Worm (Caenorhabditis elegans) whole organism, midembryonic: ENCODE measurements around the gene nspa-9.

ENCODE experiments used
- T22C8.4 ChIP-seq: fragments of 200-800 bp; sonication (Bioruptor generic); IDR thresholded peaks from 2 replicates; pipeline ENCODE4 v1.3.6; 2022; ENCODE audit warnings: missing genetic modification characterization, missing compliant biosample characterization
- cog-1 ChIP-seq: sonication (generic microtip); optimal IDR thresholded peaks from 2 replicates; lab custom pipeline; 2016; ENCODE audit warnings: missing genetic modification characterization, missing compliant biosample characterization
- flt-1 ChIP-seq: fragments of 200-800 bp; sonication (Bioruptor generic); IDR thresholded peaks from 2 replicates; pipeline ENCODE4 v1.3.6; 2022; ENCODE audit warnings: missing genetic modification characterization, missing compliant biosample characterization
- ref-1 ChIP-seq: fragments of 200-800 bp; sonication (Bioruptor generic); conservative IDR thresholded peaks from 2 replicates; pipeline ENCODE4 v1.3.6; 2022; ENCODE audit warnings: missing genetic modification reagents, missing genetic modification characterization, missing compliant biosample characterization
- tab-1 ChIP-seq: fragments of 200-800 bp; sonication (Bioruptor generic); IDR thresholded peaks from 2 replicates; pipeline ENCODE4 v1.3.6; 2022; ENCODE audit warnings: missing genetic modification characterization, missing compliant biosample characterization
- ztf-23 ChIP-seq: fragments of 200-800 bp; sonication (Bioruptor generic); IDR thresholded peaks from 2 replicates; pipeline ENCODE4 v1.3.6; 2022; ENCODE audit warnings: missing genetic modification reagents, missing genetic modification characterization, missing compliant biosample characterization

DNA sequence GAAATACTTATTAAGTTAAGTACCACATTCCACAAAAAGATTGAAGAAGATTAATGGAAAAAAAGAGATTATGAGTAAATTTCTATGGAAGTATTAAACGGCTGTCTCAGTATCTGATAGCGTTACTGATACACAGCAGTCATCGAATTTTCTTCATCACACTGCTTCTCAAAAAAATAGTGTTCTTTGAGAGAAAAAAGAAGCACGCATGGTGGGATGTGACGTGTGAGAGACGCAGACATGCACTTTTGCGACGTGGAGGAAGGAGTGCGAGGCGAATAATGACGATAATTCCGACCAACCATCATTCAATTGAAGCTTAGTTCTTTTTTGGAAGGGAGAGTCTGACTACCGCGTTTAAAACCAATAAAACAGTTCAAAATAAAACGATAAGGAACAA, 28.6 kb upstream of the nspa-9 start, which contains the start of gene C44C10.11:
- TF ChIP-seq T22C8.4 (GFP tag; lab: Robert Waterston, UW): no peak
- TF ChIP-seq flt-1 (GFP tag; lab: Robert Waterston, UW): no peak
- no peak for TF ChIP-seq cog-1 (tag; lab: Kevin White, UChicago)
- no peak for TF ChIP-seq ref-1 (GFP tag; lab: Robert Waterston, UW)
- TF ChIP-seq ztf-23 (GFP tag; lab: Robert Waterston, UW): no peak
- TF ChIP-seq tab-1 (GFP tag; lab: Robert Waterston, UW): no peak
